Worm (Caenorhabditis elegans): Measurements from ENCODE around the gene cpz-2.

cpz-2 gene

ce11 chrV:13372821-13373220, 8.2 kb upstream of the cpz-2 start:
- TF ChIP-seq scrt-1 (GFP tag; IDR thresholded peaks at IDR 0.05) (no peak), hnd-1 (tag; optimal IDR thresholded peaks at IDR 0.05) (no peak), sea-1 (GFP tag; conservative IDR thresholded peaks at IDR 0.05) (no peak), hmg-4 (GFP tag; optimal IDR thresholded peaks at IDR 0.05) (no peak), tra-4 (tag; optimal IDR thresholded peaks at IDR 0.05) (no peak), ceh-36 (tag; optimal IDR thresholded peaks at IDR 0.05) (no peak), ama-1 (optimal IDR thresholded peaks at IDR 0.05) (no peak), B0310.2 (tag; optimal IDR thresholded peaks at IDR 0.05) (no peak), ets-7 (tag; optimal IDR thresholded peaks at IDR 0.05) (no peak)

DNA sequence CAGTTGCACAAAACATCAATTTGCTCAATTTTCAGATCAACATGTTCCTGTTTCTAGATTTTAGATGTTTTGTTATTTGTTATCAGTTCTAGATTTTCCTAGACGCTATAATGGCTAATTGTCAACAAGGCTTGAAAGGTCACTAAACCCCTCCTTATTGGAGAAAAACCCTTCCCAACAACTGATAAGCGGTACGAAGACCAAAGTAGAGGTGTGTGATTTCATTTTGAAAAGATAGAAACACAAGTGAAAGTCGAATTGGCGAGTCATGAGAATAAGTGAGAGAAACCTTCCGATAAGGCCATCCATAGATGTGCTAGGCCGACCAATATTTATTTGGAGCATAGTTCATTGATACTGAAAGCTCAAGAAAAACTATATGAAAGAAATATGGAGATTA, 7.3 kb upstream of the cpz-2 start:
- no peak for TF ChIP-seq F13C5.2 (tag; optimal IDR thresholded peaks at IDR 0.05)
- TF ChIP-seq tbx-11 (GFP tag; IDR thresholded peaks at IDR 0.05): no peak
- no peak for TF ChIP-seq flt-1 (GFP tag; IDR thresholded peaks at IDR 0.05)
- TF ChIP-seq hmbx-1 (tag; optimal IDR thresholded peaks at IDR 0.05): no peak
- no peak for TF ChIP-seq ceh-36 (tag; optimal IDR thresholded peaks at IDR 0.05)
- TF ChIP-seq tra-4 (tag; optimal IDR thresholded peaks at IDR 0.05): no peak
- TF ChIP-seq hmg-4 (GFP tag; optimal IDR thresholded peaks at IDR 0.05): no peak

DNA sequence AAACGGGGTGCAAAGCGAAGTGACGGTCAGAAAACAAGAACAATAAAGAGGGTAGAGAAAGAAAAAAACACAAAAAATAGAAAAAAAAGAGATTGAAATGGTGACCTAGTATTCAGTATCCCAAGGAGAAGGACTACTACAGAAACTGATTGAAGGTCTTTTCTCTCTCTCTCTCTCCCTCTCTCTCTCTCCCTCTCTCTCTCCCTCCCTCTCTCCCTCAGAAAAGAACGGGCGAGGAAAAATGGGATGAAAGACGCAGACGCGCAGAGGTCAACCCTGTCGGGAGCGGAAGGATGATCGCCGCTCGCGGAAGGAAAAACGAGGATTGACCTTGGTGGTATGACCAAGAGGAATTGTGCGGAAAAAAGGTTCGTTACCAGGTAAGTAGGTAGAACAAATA, 6.5 kb upstream of the cpz-2 start:
- TF ChIP-seq hnd-1 (tag; optimal IDR thresholded peaks at IDR 0.05) (no peak), hmg-4 (GFP tag; optimal IDR thresholded peaks at IDR 0.05) (peak; percentile 26), B0310.2 (tag; optimal IDR thresholded peaks at IDR 0.05) (peak; percentile 21)

ce11 chrV:13375861-13376260, 5.1 kb upstream of the cpz-2 start:
- TF ChIP-seq tbx-11 (GFP tag; IDR thresholded peaks at IDR 0.05): no peak

- no peak for TF ChIP-seq F13C5.2 (tag; optimal IDR thresholded peaks at IDR 0.05)
- no peak for TF ChIP-seq aly-1 (tag; optimal IDR thresholded peaks at IDR 0.05)
- no peak for TF ChIP-seq ceh-36 (tag; optimal IDR thresholded peaks at IDR 0.05)
- no peak for TF ChIP-seq ama-1 (optimal IDR thresholded peaks at IDR 0.05)
- no peak for TF ChIP-seq ets-7 (tag; optimal IDR thresholded peaks at IDR 0.05)
- TF ChIP-seq tra-4 (tag; optimal IDR thresholded peaks at IDR 0.05): no peak
- TF ChIP-seq hmbx-1 (tag; optimal IDR thresholded peaks at IDR 0.05): no peak
- no peak for TF ChIP-seq tbx-37 (GFP tag; conservative IDR thresholded peaks at IDR 0.05)
- no peak for TF ChIP-seq B0310.2 (tag; optimal IDR thresholded peaks at IDR 0.05)
- TF ChIP-seq scrt-1 (GFP tag; IDR thresholded peaks at IDR 0.05): no peak
- no peak for TF ChIP-seq hmg-4 (GFP tag; optimal IDR thresholded peaks at IDR 0.05)
- no peak for TF ChIP-seq tbx-11 (GFP tag; IDR thresholded peaks at IDR 0.05)
- TF ChIP-seq pes-1 (GFP tag; IDR thresholded peaks at IDR 0.05): no peak
- no peak for TF ChIP-seq flt-1 (GFP tag; IDR thresholded peaks at IDR 0.05)
These were observed 3.9 kb upstream of the cpz-2 start for ce11 chrV:13377130-13377529.

- no peak for TF ChIP-seq tbx-37 (GFP tag; conservative IDR thresholded peaks at IDR 0.05)
These were observed 811 bp upstream of the cpz-2 start, which contains the start of gene ifbp-1 for ce11 chrV:13380178-13380577. TSS of gene ifbp-1 (minus strand) at chrV:13380262.

DNA sequence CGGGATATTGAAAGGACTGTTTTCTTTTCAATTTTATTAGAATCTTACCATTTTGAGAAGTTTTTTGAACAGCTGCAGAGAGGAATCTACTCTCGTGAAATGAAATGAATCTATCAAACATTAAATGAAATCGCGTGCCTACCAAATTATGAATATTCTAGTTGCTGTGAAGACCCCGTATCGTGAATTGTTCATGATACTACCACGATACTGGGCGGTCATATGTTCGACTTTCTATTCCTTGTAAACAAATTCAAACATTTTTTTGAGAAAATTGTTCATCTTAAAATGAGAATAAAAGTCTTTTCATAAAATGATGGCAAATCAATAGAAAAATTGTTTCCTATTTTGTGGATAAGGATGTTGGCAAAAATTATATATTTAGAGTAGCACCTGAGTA, 4.8 kb downstream of the cpz-2 start, which contains the start of gene gcy-34:
gcy-34 (minus strand) TSS at position 101 of the 400 bp plus-strand sequence.
- TF ChIP-seq tra-4 (tag; optimal IDR thresholded peaks at IDR 0.05) (no peak), tbx-11 (GFP tag; IDR thresholded peaks at IDR 0.05) (no peak), ets-7 (tag; optimal IDR thresholded peaks at IDR 0.05) (no peak), ama-1 (optimal IDR thresholded peaks at IDR 0.05) (no peak), hmg-4 (GFP tag; optimal IDR thresholded peaks at IDR 0.05) (no peak), F13C5.2 (tag; optimal IDR thresholded peaks at IDR 0.05) (no peak), scrt-1 (GFP tag; IDR thresholded peaks at IDR 0.05) (no peak), B0310.2 (tag; optimal IDR thresholded peaks at IDR 0.05) (no peak), flt-1 (GFP tag; IDR thresholded peaks at IDR 0.05) (no peak), hnd-1 (tag; optimal IDR thresholded peaks at IDR 0.05) (no peak)

- no peak for TF ChIP-seq hmbx-1 (tag; optimal IDR thresholded peaks at IDR 0.05)
- TF ChIP-seq hnd-1 (tag; optimal IDR thresholded peaks at IDR 0.05): no peak
- no peak for TF ChIP-seq tbx-11 (GFP tag; IDR thresholded peaks at IDR 0.05)
- TF ChIP-seq aly-1 (tag; optimal IDR thresholded peaks at IDR 0.05): no peak
- no peak for TF ChIP-seq pes-1 (GFP tag; IDR thresholded peaks at IDR 0.05)
- no peak for TF ChIP-seq flt-1 (GFP tag; IDR thresholded peaks at IDR 0.05)
These were observed 6.5 kb downstream of the cpz-2 start for ce11 chrV:13387472-13387871.

DNA sequence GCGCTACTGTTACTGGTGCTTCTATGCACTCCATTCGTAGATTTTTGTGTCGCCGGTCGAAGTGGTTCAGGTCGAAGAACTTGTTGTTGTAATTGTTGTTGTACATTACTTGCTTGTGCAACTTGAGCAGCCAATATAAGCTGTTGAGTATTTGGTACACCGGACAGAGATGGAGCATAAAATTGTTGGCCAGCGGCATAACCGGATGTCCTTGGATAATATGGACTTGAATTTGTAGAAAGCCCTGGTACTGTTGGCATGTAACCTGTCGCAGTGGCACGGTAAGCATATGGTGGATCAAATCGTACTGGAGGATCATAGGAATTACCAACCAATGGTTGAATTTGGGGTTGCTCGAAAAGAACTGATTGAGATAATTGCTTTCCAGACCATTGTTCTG, 8.0 kb downstream of the cpz-2 start:
- TF ChIP-seq tbx-11 (GFP tag; IDR thresholded peaks at IDR 0.05) (no peak), hmbx-1 (tag; optimal IDR thresholded peaks at IDR 0.05) (no peak), ama-1 (optimal IDR thresholded peaks at IDR 0.05) (no peak), aly-1 (tag; optimal IDR thresholded peaks at IDR 0.05) (no peak), scrt-1 (GFP tag; IDR thresholded peaks at IDR 0.05) (no peak)

DNA sequence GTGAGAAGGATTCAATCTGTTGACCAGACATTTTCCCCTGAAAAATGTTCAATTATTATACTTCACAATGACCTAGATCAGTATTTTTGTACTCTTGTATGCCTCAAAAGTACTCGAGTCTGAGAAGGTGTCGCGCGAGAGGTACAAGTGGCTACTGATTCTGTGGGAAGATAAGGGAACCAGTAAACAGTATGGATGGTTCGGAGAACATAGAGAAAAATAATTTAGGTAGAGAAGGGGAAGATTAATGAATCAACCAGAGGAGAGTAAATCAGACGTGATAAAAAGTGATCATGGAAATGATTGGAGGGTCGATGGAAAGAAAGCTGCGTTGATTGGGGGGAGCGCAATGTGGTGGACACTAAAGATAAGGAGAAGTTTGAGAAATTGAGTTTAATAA, 8.5 kb downstream of the cpz-2 start:
- no peak for TF ChIP-seq pes-1 (GFP tag; IDR thresholded peaks at IDR 0.05)
- TF ChIP-seq tbx-11 (GFP tag; IDR thresholded peaks at IDR 0.05): no peak
